Worm (Caenorhabditis elegans) whole organism, young adult: ENCODE measurements around the gene C13F10.6.

Experiments used
- C17E4.6 ChIP-seq: fragments of 200-800 bp; sonication (Bioruptor generic); IDR thresholded peaks from 2 replicates; pipeline ENCODE4 v1.3.6; 2022; ENCODE audit warnings: missing genetic modification reagents, missing genetic modification characterization, missing compliant biosample characterization
- F22D6.2 ChIP-seq: sonication (generic microtip); optimal IDR thresholded peaks from 2 replicates; lab custom pipeline; 2016; ENCODE audit warnings: mild to moderate bottlenecking, missing genetic modification characterization, missing compliant biosample characterization
- F49E8.2 ChIP-seq: sonication (generic microtip); optimal IDR thresholded peaks from 3 replicates; lab custom pipeline; 2017; ENCODE audit warnings: missing genetic modification characterization, mild to moderate bottlenecking, missing compliant biosample characterization, antibody characterized with exemption, moderate library complexity; ENCODE audit not compliant: insufficient read depth
- T07F8.4 ChIP-seq: sonication (generic microtip); optimal IDR thresholded peaks from 2 replicates; lab custom pipeline; 2016; ENCODE audit warnings: mild to moderate bottlenecking, missing genetic modification characterization, moderate library complexity, missing compliant biosample characterization
- Y53F4B.3 ChIP-seq: fragments of 200-800 bp; sonication (Bioruptor generic); IDR thresholded peaks from 2 replicates; pipeline ENCODE4 v1.3.6; 2022; ENCODE audit warnings: missing genetic modification reagents, missing genetic modification characterization, missing compliant biosample characterization
- Y53G8AR.9 ChIP-seq: fragments of 200-800 bp; sonication (Bioruptor generic); conservative IDR thresholded peaks from 2 replicates; pipeline ENCODE4 v1.3.6; 2022; ENCODE audit warnings: missing genetic modification reagents, missing genetic modification characterization, missing compliant biosample characterization
- Y56A3A.18 ChIP-seq: fragments of 200-800 bp; sonication (Bioruptor generic); IDR thresholded peaks from 2 replicates; pipeline ENCODE4 v1.3.6; 2022; ENCODE audit warnings: missing genetic modification reagents, missing genetic modification characterization, missing compliant biosample characterization
- Y67H2A.10 ChIP-seq: fragments of 200-800 bp; sonication (Bioruptor generic); conservative IDR thresholded peaks from 2 replicates; pipeline ENCODE4 v1.3.6; 2022; ENCODE audit warnings: missing genetic modification reagents, missing genetic modification characterization, missing compliant biosample characterization
- Y79H2A.3 ChIP-seq: fragments of 200-800 bp; sonication (Bioruptor generic); conservative IDR thresholded peaks from 2 replicates; pipeline ENCODE4 v1.3.6; 2022; ENCODE audit warnings: missing genetic modification reagents, missing genetic modification characterization, missing compliant biosample characterization
- ZK185.1 ChIP-seq: sonication (generic microtip); optimal IDR thresholded peaks from 2 replicates; lab custom pipeline; 2016; ENCODE audit warnings: mild to moderate bottlenecking, missing genetic modification characterization, missing compliant biosample characterization; ENCODE audit not compliant: poor library complexity, severe bottlenecking
- aptf-3 ChIP-seq: fragments of 200-800 bp; sonication (Bioruptor generic); IDR thresholded peaks from 2 replicates; pipeline ENCODE4 v1.3.6; 2022; ENCODE audit warnings: missing genetic modification characterization, missing compliant biosample characterization
- attf-3 ChIP-seq: fragments of 200-800 bp; sonication (Bioruptor generic); conservative IDR thresholded peaks from 2 replicates; pipeline ENCODE4 v1.3.6; 2022; ENCODE audit warnings: missing genetic modification reagents, missing genetic modification characterization, missing compliant biosample characterization
- attf-6 ChIP-seq: fragments of 200-800 bp; sonication (Bioruptor generic); IDR thresholded peaks from 2 replicates; pipeline ENCODE4 v1.3.6; 2022; ENCODE audit warnings: missing genetic modification reagents, missing genetic modification characterization, missing compliant biosample characterization
- bed-2 ChIP-seq: fragments of 200-800 bp; sonication (Bioruptor generic); IDR thresholded peaks from 2 replicates; pipeline ENCODE4 v1.3.6; 2022; ENCODE audit warnings: missing genetic modification reagents, missing genetic modification characterization, missing compliant biosample characterization
- cebp-1 ChIP-seq, 2 experiments: fragments of 200-800 bp in 1 of 2; sonication (Bioruptor generic) in 1 of 2; sonication (generic microtip) in 1 of 2; IDR thresholded peaks in 1 of 2; optimal IDR thresholded peaks in 1 of 2; 2 replicates each; pipeline versions ENCODE4 v1.3.6 to Lab custom; 2017 to 2022; ENCODE audit warnings: missing compliant biosample characterization in 2 of 2, missing genetic modification characterization in 2 of 2, mild to moderate bottlenecking in 1 of 2, missing genetic modification reagents in 1 of 2, moderate library complexity in 1 of 2
- ceh-91 ChIP-seq: fragments of 200-800 bp; sonication (Bioruptor generic); IDR thresholded peaks from 2 replicates; pipeline ENCODE4 v1.3.6; 2022; ENCODE audit warnings: missing genetic modification reagents, missing genetic modification characterization, missing compliant biosample characterization
- dpl-1 ChIP-seq: fragments of 150-350 bp; optimal IDR thresholded peaks from 2 replicates; lab custom pipeline; 2014; ENCODE audit warnings: missing biosample characterization, missing genetic modification reagents, missing genetic modification characterization
- egl-44 ChIP-seq: fragments of 200-800 bp; sonication (Bioruptor generic); IDR thresholded peaks from 2 replicates; pipeline ENCODE4 v1.3.6; 2022; ENCODE audit warnings: missing genetic modification reagents, missing genetic modification characterization, missing compliant biosample characterization
- fkh-3 ChIP-seq: sonication (generic microtip); optimal IDR thresholded peaks from 2 replicates; lab custom pipeline; 2016; ENCODE audit warnings: mild to moderate bottlenecking, missing genetic modification characterization, missing compliant biosample characterization
- gei-17 ChIP-seq: fragments of 200-800 bp; sonication (Bioruptor generic); optimal IDR thresholded peaks from 2 replicates; lab custom pipeline; 2018; ENCODE audit warnings: mild to moderate bottlenecking, missing genetic modification characterization, missing compliant biosample characterization
- hlh-12 ChIP-seq: sonication (generic microtip); optimal IDR thresholded peaks from 2 replicates; lab custom pipeline; 2016; ENCODE audit warnings: missing genetic modification characterization, missing compliant biosample characterization
- hmg-1.2 ChIP-seq: fragments of 200-800 bp; sonication (Bioruptor generic); IDR thresholded peaks from 2 replicates; pipeline ENCODE4 v1.3.6; 2022; ENCODE audit warnings: missing genetic modification reagents, missing genetic modification characterization, missing compliant biosample characterization
- hrde-1 ChIP-seq: sonication (generic microtip); optimal IDR thresholded peaks from 2 replicates; lab custom pipeline; 2016; ENCODE audit warnings: missing genetic modification characterization, mild to moderate bottlenecking, missing compliant biosample characterization, moderate library complexity, missing genotype, missing genetic modification reagents, borderline replicate concordance
- let-607 ChIP-seq, 2 experiments: fragments of 200-800 bp in 1 of 2; sonication (Bioruptor generic) in 1 of 2; sonication (generic microtip) in 1 of 2; optimal IDR thresholded peaks; 2 replicates each; lab custom pipeline; 2016 to 2018; ENCODE audit warnings: mild to moderate bottlenecking in 2 of 2, missing compliant biosample characterization in 2 of 2, missing genetic modification characterization in 2 of 2, moderate library complexity in 2 of 2, missing genotype in 1 of 2
- lin-35 ChIP-seq, 3 experiments: fragments of 150-350 bp in 2 of 3; sonication (generic microtip) in 1 of 3; optimal IDR thresholded peaks; 2 replicates each; lab custom pipeline; 2014 to 2018; ENCODE audit warnings: missing biosample characterization in 3 of 3, missing genetic modification characterization in 3 of 3, missing genetic modification reagents in 3 of 3
- lin-40 ChIP-seq: sonication (generic microtip); optimal IDR thresholded peaks from 2 replicates; lab custom pipeline; 2016; ENCODE audit warnings: missing genetic modification characterization, mild to moderate bottlenecking, missing compliant biosample characterization, missing genotype, missing genetic modification reagents
- lin-54 ChIP-seq: fragments of 200-800 bp; sonication (Bioruptor generic); optimal IDR thresholded peaks from 2 replicates; lab custom pipeline; 2018; ENCODE audit warnings: mild to moderate bottlenecking, missing genetic modification characterization, missing compliant biosample characterization
- lsy-27 ChIP-seq: sonication (generic microtip); optimal IDR thresholded peaks from 2 replicates; lab custom pipeline; 2017; ENCODE audit warnings: missing genetic modification characterization, mild to moderate bottlenecking, missing compliant biosample characterization, antibody characterized with exemption, missing genotype, borderline replicate concordance; ENCODE audit not compliant: insufficient read depth
- madf-6 ChIP-seq: fragments of 200-800 bp; sonication (Bioruptor generic); IDR thresholded peaks from 2 replicates; pipeline ENCODE4 v1.3.6; 2022; ENCODE audit warnings: missing genetic modification reagents, missing genetic modification characterization, missing compliant biosample characterization
- mcd-1 ChIP-seq: fragments of 200-800 bp; sonication (Bioruptor generic); IDR thresholded peaks from 2 replicates; pipeline ENCODE4 v1.3.6; 2022; ENCODE audit warnings: missing genetic modification reagents, missing genetic modification characterization, missing compliant biosample characterization
- mxl-1 ChIP-seq: sonication (generic microtip); optimal IDR thresholded peaks from 2 replicates; lab custom pipeline; 2016; ENCODE audit warnings: missing genetic modification characterization, missing compliant biosample characterization
- nfyb-1 ChIP-seq: fragments of 200-800 bp; sonication (Bioruptor generic); IDR thresholded peaks from 2 replicates; pipeline ENCODE4 v1.3.6; 2022; ENCODE audit warnings: missing genetic modification reagents, missing genetic modification characterization, missing compliant biosample characterization
- nhr-90 ChIP-seq: sonication (generic microtip); optimal IDR thresholded peaks from 2 replicates; lab custom pipeline; 2016; ENCODE audit warnings: missing genotype, mild to moderate bottlenecking, missing genetic modification characterization, missing compliant biosample characterization
- rpc-1 ChIP-seq, 2 experiments: fragments of 150-350 bp in 1 of 2; sonication (generic microtip) in 1 of 2; optimal IDR thresholded peaks; 2 replicates each; lab custom pipeline; 2014 to 2018; ENCODE audit warnings: missing biosample characterization in 1 of 2, missing genetic modification characterization in 1 of 2, missing genetic modification reagents in 1 of 2, missing genotype in 1 of 2
- sdz-38 ChIP-seq: sonication (generic microtip); optimal IDR thresholded peaks from 2 replicates; lab custom pipeline; 2016; ENCODE audit warnings: missing genotype, missing genetic modification characterization, missing compliant biosample characterization
- sea-2 ChIP-seq: fragments of 200-800 bp; sonication (Bioruptor generic); IDR thresholded peaks from 2 replicates; pipeline ENCODE4 v1.3.6; 2022; ENCODE audit warnings: missing genetic modification characterization, missing compliant biosample characterization
- snpc-1.3 ChIP-seq: sonication (generic microtip); optimal IDR thresholded peaks from 2 replicates; lab custom pipeline; 2017; ENCODE audit warnings: missing genetic modification characterization, mild to moderate bottlenecking, missing compliant biosample characterization, antibody characterized with exemption, moderate library complexity, missing genotype, missing genetic modification reagents; ENCODE audit not compliant: insufficient read depth
- snpc-3.4 ChIP-seq: sonication (generic microtip); optimal IDR thresholded peaks from 2 replicates; lab custom pipeline; 2017; ENCODE audit warnings: missing genetic modification characterization, mild to moderate bottlenecking, missing compliant biosample characterization, antibody characterized with exemption, moderate library complexity, missing genotype, missing genetic modification reagents
- snpc-4 ChIP-seq, 5 experiments: fragments of 150-350 bp in 1 of 5; sonication (generic microtip) in 4 of 5; optimal IDR thresholded peaks; 2 replicates each; lab custom pipeline; 2014 to 2018; ENCODE audit warnings: missing genetic modification characterization in 5 of 5, missing biosample characterization in 3 of 5, antibody characterized with exemption in 2 of 5, mild to moderate bottlenecking in 2 of 5, missing compliant biosample characterization in 2 of 5, missing genotype in 2 of 5, moderate library complexity in 2 of 5, missing genetic modification reagents in 1 of 5
- sptf-2 ChIP-seq: fragments of 200-800 bp; sonication (Bioruptor generic); optimal IDR thresholded peaks from 2 replicates; lab custom pipeline; 2018; ENCODE audit warnings: mild to moderate bottlenecking, missing genetic modification characterization, missing compliant biosample characterization
- tbp1 ChIP-seq: fragments of 200-800 bp; sonication (Bioruptor generic); optimal IDR thresholded peaks from 2 replicates; lab custom pipeline; 2018; ENCODE audit warnings: mild to moderate bottlenecking, missing genetic modification characterization, missing compliant biosample characterization
- zfh-2 ChIP-seq: fragments of 200-800 bp; sonication (Bioruptor generic); conservative IDR thresholded peaks from 2 replicates; pipeline ENCODE4 v1.3.6; 2022; ENCODE audit warnings: missing genetic modification reagents, missing genetic modification characterization, missing compliant biosample characterization
- zim-3 ChIP-seq: sonication (generic microtip); optimal IDR thresholded peaks from 2 replicates; lab custom pipeline; 2017; ENCODE audit warnings: mild to moderate bottlenecking, missing genetic modification characterization, moderate library complexity, missing compliant biosample characterization
- ztf-3 ChIP-seq: fragments of 200-800 bp; sonication (Bioruptor generic); optimal IDR thresholded peaks from 2 replicates; lab custom pipeline; 2018; ENCODE audit warnings: mild to moderate bottlenecking, missing genetic modification characterization, missing compliant biosample characterization
- ztf-6 ChIP-seq: fragments of 200-800 bp; sonication (Bioruptor generic); IDR thresholded peaks from 2 replicates; pipeline ENCODE4 v1.3.6; 2022; ENCODE audit warnings: missing genetic modification reagents, missing genetic modification characterization, missing compliant biosample characterization

C13F10.6 gene

DNA sequence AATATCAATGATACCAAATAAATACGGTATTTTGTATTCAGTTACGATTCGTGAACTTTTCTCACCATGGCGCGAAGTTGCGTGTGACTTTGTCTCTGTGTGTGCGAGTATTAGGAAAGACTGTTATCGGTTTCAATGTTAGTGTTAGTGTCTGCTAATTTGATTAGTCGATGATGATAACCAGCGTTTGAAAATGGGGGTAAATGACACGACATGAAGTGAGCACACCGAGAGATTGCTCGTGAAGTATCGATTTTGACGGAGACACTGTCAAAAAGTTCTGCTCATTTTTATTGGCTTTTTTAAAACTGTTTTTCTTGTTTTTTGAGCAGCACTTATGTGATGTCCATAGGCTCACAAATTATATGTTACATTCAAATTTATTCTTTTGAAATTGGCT lies 22.4 kb downstream of the C13F10.6 start (continued):
- TF ChIP-seq Y67H2A.10 (GFP tag; lab: Robert Waterston, UW) = no peak
- 0 out of 2 replicates have a peak, but pooled peaks have one; percentile 20 for TF ChIP-seq Y79H2A.3 (GFP tag; lab: Robert Waterston, UW)
- no peak for TF ChIP-seq F22D6.2 (tag; lab: Kevin White, UChicago)
- TF ChIP-seq zfh-2 (GFP tag; lab: Robert Waterston, UW) = no peak
- no peak for TF ChIP-seq F49E8.2
- no peak for TF ChIP-seq aptf-3 (GFP tag; lab: Robert Waterston, UW)
- TF ChIP-seq ZK185.1 (tag; lab: Kevin White, UChicago) = peak; percentile 8
- TF ChIP-seq Y53G8AR.9 (GFP tag; lab: Robert Waterston, UW) = peak; percentile 76
- TF ChIP-seq lin-35 (GFP tag; optimal IDR thresholded peaks at IDR 0.05; lab: Kevin White, UChicago) = no peak
- TF ChIP-seq fkh-3 (tag; lab: Kevin White, UChicago) = no peak
- peak; percentile 32; the same call in 1 of the 2 replicates for TF ChIP-seq cebp-1 (GFP tag; IDR thresholded peaks at IDR 0.05; lab: Robert Waterston, UW)
- TF ChIP-seq cebp-1 (tag; optimal IDR thresholded peaks at IDR 0.05; lab: Kevin White, UChicago) = peak; percentile 65
- TF ChIP-seq sea-2 = no peak
- TF ChIP-seq ceh-91 (GFP tag; lab: Robert Waterston, UW) = no peak
- peak; percentile 6 for TF ChIP-seq snpc-3.4 (tag; lab: Kevin White, UChicago)
- no peak for TF ChIP-seq attf-3
- peak; percentile 73; the same call in 1 of the 2 replicates for TF ChIP-seq nfyb-1 (GFP tag; lab: Robert Waterston, UW)
- TF ChIP-seq hrde-1 (tag; lab: Kevin White, UChicago) = peak; percentile 82
- TF ChIP-seq attf-6 (GFP tag; lab: Robert Waterston, UW) = peak; percentile 64
- TF ChIP-seq mxl-1 = no peak
- TF ChIP-seq snpc-1.3 (tag; lab: Kevin White, UChicago) = no peak
- TF ChIP-seq sptf-2 (GFP tag; lab: Kevin White, UChicago) = no peak
- peak; percentile 22 for TF ChIP-seq nhr-90
- TF ChIP-seq T07F8.4 = no peak
- TF ChIP-seq mcd-1 (GFP tag; lab: Robert Waterston, UW) = no peak
- TF ChIP-seq sdz-38 (tag; lab: Kevin White, UChicago) = no peak
- no peak for TF ChIP-seq dpl-1 (GFP tag; lab: Kevin White, UChicago)
- peak; percentile 29 for TF ChIP-seq lin-40 (tag; lab: Kevin White, UChicago)
- TF ChIP-seq bed-2 (GFP tag; lab: Robert Waterston, UW) = no peak
- no peak for TF ChIP-seq egl-44
- no peak for TF ChIP-seq ztf-3 (GFP tag; lab: Kevin White, UChicago)
- TF ChIP-seq C17E4.6 (GFP tag; lab: Robert Waterston, UW) = no peak
- TF ChIP-seq Y53F4B.3 = no peak
- TF ChIP-seq ztf-6 (GFP tag; lab: Robert Waterston, UW) = no peak
- TF ChIP-seq zim-3 (tag; lab: Kevin White, UChicago) = no peak
- TF ChIP-seq snpc-4 (GFP tag; optimal IDR thresholded peaks at IDR 0.05; lab: Kevin White, UChicago) = no peak
- peak in 2 of 4 experiments; percentile 6 to 46 for TF ChIP-seq snpc-4 (tag; optimal IDR thresholded peaks at IDR 0.05; lab: Kevin White, UChicago)
- 0 out of 2 replicates have a peak, but pooled peaks have one; percentile 54 for TF ChIP-seq Y56A3A.18 (GFP tag; lab: Robert Waterston, UW)
- peak; percentile 67; the same call in 1 of the 2 replicates for TF ChIP-seq madf-6 (GFP tag; lab: Robert Waterston, UW)
- no peak for TF ChIP-seq rpc-1 (optimal IDR thresholded peaks at IDR 0.05; lab: Kevin White, UChicago)
- TF ChIP-seq rpc-1 (tag; optimal IDR thresholded peaks at IDR 0.05; lab: Kevin White, UChicago) = no peak
- peak; percentile 46 to 68 for TF ChIP-seq let-607 (tag; optimal IDR thresholded peaks at IDR 0.05; lab: Kevin White, UChicago)
- TF ChIP-seq tbp1 (GFP tag; lab: Kevin White, UChicago) = peak; percentile 45
- TF ChIP-seq gei-17 (GFP tag; lab: Kevin White, UChicago) = no peak
- TF ChIP-seq lin-54 (GFP tag; lab: Kevin White, UChicago) = peak; percentile 35
- TF ChIP-seq hlh-12 (tag; lab: Kevin White, UChicago) = no peak
- TF ChIP-seq lsy-27 = no peak
- TF ChIP-seq hmg-1.2 (GFP tag; lab: Robert Waterston, UW) = 0 out of 2 replicates have a peak, but pooled peaks have one; percentile 31
